Worm (Caenorhabditis elegans): ENCODE data around the gene clec-55.

DNA sequence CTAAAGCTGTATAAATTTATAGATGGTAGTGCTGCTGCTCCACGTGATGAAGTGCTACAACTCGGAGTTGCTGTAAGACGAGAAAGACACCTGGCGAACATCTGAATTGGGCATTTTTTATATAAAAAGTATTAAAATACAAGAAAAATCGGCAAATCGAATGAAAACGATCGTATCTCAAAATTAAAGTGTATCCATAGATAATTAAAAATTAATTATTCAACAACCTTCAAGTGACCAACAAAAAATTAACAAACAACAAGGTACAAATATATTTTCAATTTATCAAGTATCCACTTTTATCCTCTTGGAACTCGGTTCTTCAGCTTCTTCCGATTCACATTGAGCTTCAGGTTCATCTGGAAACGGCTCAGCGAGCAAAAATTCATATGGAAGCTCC, 40.2 kb downstream of the clec-55 start, which contains the start of gene R02D5.8:
- TF ChIP-seq mep-1 (tag; optimal IDR thresholded peaks at IDR 0.05) (no peak), mab-5 (tag; optimal IDR thresholded peaks at IDR 0.05) (no peak), tbx-8 (GFP tag; optimal IDR thresholded peaks at IDR 0.05) (no peak), sptf-1 (tag; optimal IDR thresholded peaks at IDR 0.05) (no peak), unc-62 (GFP tag; optimal IDR thresholded peaks at IDR 0.05) (no peak), ham-2 (GFP tag; optimal IDR thresholded peaks at IDR 0.05) (no peak)
